Worm (Caenorhabditis elegans) whole organism, young adult: Measurements from ENCODE around the gene F11E6.6.
A peak's percentile ranks its signal among the peaks of the same experiment; 100 is the strongest.

ENCODE experiments used
- B0336.3 ChIP-seq: fragments of 200-800 bp; sonication (Bioruptor generic); IDR thresholded peaks from 2 replicates; pipeline ENCODE4 v1.3.6; 2022; ENCODE audit warnings: missing genetic modification characterization, missing compliant biosample characterization
- C17E4.6 ChIP-seq: fragments of 200-800 bp; sonication (Bioruptor generic); IDR thresholded peaks from 2 replicates; pipeline ENCODE4 v1.3.6; 2022; ENCODE audit warnings: missing genetic modification reagents, missing genetic modification characterization, missing compliant biosample characterization
- D2030.7 ChIP-seq: fragments of 200-800 bp; sonication (Bioruptor generic); IDR thresholded peaks from 2 replicates; pipeline ENCODE4 v1.3.6; 2022; ENCODE audit warnings: missing genetic modification reagents, missing genetic modification characterization, missing compliant biosample characterization
- F10E7.11 ChIP-seq: sonication (generic microtip); optimal IDR thresholded peaks from 2 replicates; lab custom pipeline; 2017; ENCODE audit warnings: mild to moderate bottlenecking, missing genetic modification characterization, moderate library complexity, missing compliant biosample characterization
- F22D6.2 ChIP-seq: sonication (generic microtip); optimal IDR thresholded peaks from 2 replicates; lab custom pipeline; 2016; ENCODE audit warnings: mild to moderate bottlenecking, missing genetic modification characterization, missing compliant biosample characterization
- F33H1.4 ChIP-seq: fragments of 200-800 bp; sonication (Bioruptor generic); IDR thresholded peaks from 2 replicates; pipeline ENCODE4 v1.3.6; 2022; ENCODE audit warnings: missing genetic modification reagents, missing genetic modification characterization, missing compliant biosample characterization
- F37B4.10 ChIP-seq: fragments of 200-800 bp; sonication (Bioruptor generic); IDR thresholded peaks from 2 replicates; pipeline ENCODE4 v1.3.6; 2022; ENCODE audit warnings: missing genetic modification characterization, missing compliant biosample characterization
- F39B2.1 ChIP-seq: fragments of 200-800 bp; sonication (Bioruptor generic); IDR thresholded peaks from 2 replicates; pipeline ENCODE4 v1.3.6; 2022; ENCODE audit warnings: missing genetic modification reagents, missing genetic modification characterization, missing compliant biosample characterization
- F57A8.1 ChIP-seq: fragments of 200-800 bp; sonication (Bioruptor generic); optimal IDR thresholded peaks from 2 replicates; lab custom pipeline; 2018; ENCODE audit warnings: mild to moderate bottlenecking, missing genetic modification characterization, moderate library complexity, missing compliant biosample characterization
- Y53F4B.3 ChIP-seq: fragments of 200-800 bp; sonication (Bioruptor generic); IDR thresholded peaks from 2 replicates; pipeline ENCODE4 v1.3.6; 2022; ENCODE audit warnings: missing genetic modification reagents, missing genetic modification characterization, missing compliant biosample characterization
- Y67H2A.10 ChIP-seq: fragments of 200-800 bp; sonication (Bioruptor generic); conservative IDR thresholded peaks from 2 replicates; pipeline ENCODE4 v1.3.6; 2022; ENCODE audit warnings: missing genetic modification reagents, missing genetic modification characterization, missing compliant biosample characterization
- Y79H2A.3 ChIP-seq: fragments of 200-800 bp; sonication (Bioruptor generic); conservative IDR thresholded peaks from 2 replicates; pipeline ENCODE4 v1.3.6; 2022; ENCODE audit warnings: missing genetic modification reagents, missing genetic modification characterization, missing compliant biosample characterization
- ama-1 ChIP-seq, 3 experiments: fragments of 150-350 bp in 1 of 3; sonication (generic microtip) in 2 of 3; optimal IDR thresholded peaks; 2 replicates each; lab custom pipeline; 2014 to 2018; ENCODE audit warnings: missing biosample characterization in 2 of 3, missing genetic modification characterization in 2 of 3, missing genetic modification reagents in 2 of 3
- attf-3 ChIP-seq: fragments of 200-800 bp; sonication (Bioruptor generic); conservative IDR thresholded peaks from 2 replicates; pipeline ENCODE4 v1.3.6; 2022; ENCODE audit warnings: missing genetic modification reagents, missing genetic modification characterization, missing compliant biosample characterization
- attf-6 ChIP-seq: fragments of 200-800 bp; sonication (Bioruptor generic); IDR thresholded peaks from 2 replicates; pipeline ENCODE4 v1.3.6; 2022; ENCODE audit warnings: missing genetic modification reagents, missing genetic modification characterization, missing compliant biosample characterization
- ccch-3 ChIP-seq: fragments of 200-800 bp; sonication (Bioruptor generic); optimal IDR thresholded peaks from 2 replicates; lab custom pipeline; 2018; ENCODE audit warnings: mild to moderate bottlenecking, missing genetic modification characterization, missing compliant biosample characterization
- ceh-40 ChIP-seq: fragments of 200-800 bp; sonication (Bioruptor generic); IDR thresholded peaks from 2 replicates; pipeline ENCODE4 v1.3.6; 2022; ENCODE audit warnings: missing genetic modification characterization, missing compliant biosample characterization
- chd-7 ChIP-seq: sonication (generic microtip); optimal IDR thresholded peaks from 2 replicates; lab custom pipeline; 2016; ENCODE audit warnings: mild to moderate bottlenecking, missing genetic modification characterization, moderate library complexity, missing compliant biosample characterization
- dpff-1 ChIP-seq: sonication (generic microtip); optimal IDR thresholded peaks from 2 replicates; lab custom pipeline; 2017; ENCODE audit warnings: mild to moderate bottlenecking, missing genetic modification characterization, missing compliant biosample characterization
- fkh-3 ChIP-seq: sonication (generic microtip); optimal IDR thresholded peaks from 2 replicates; lab custom pipeline; 2016; ENCODE audit warnings: mild to moderate bottlenecking, missing genetic modification characterization, missing compliant biosample characterization
- him-1 ChIP-seq: sonication (generic microtip); optimal IDR thresholded peaks from 2 replicates; lab custom pipeline; 2016; ENCODE audit warnings: missing genotype, missing genetic modification reagents, missing genetic modification characterization, missing compliant biosample characterization
- hlh-26 ChIP-seq: fragments of 200-800 bp; sonication (Bioruptor generic); conservative IDR thresholded peaks from 2 replicates; pipeline ENCODE4 v1.3.6; 2022; ENCODE audit warnings: missing genetic modification reagents, missing genetic modification characterization, missing compliant biosample characterization
- hrde-1 ChIP-seq: sonication (generic microtip); optimal IDR thresholded peaks from 2 replicates; lab custom pipeline; 2016; ENCODE audit warnings: missing genetic modification characterization, mild to moderate bottlenecking, missing compliant biosample characterization, moderate library complexity, missing genotype, missing genetic modification reagents, borderline replicate concordance
- lsl-1 ChIP-seq: fragments of 200-800 bp; sonication (Bioruptor generic); optimal IDR thresholded peaks from 2 replicates; lab custom pipeline; 2018; ENCODE audit warnings: mild to moderate bottlenecking, missing genetic modification characterization, moderate library complexity, missing compliant biosample characterization
- madf-10 ChIP-seq: sonication (generic microtip); optimal IDR thresholded peaks from 2 replicates; lab custom pipeline; 2016; ENCODE audit warnings: mild to moderate bottlenecking, missing genetic modification characterization, missing compliant biosample characterization
- madf-8 ChIP-seq: fragments of 200-800 bp; sonication (Bioruptor generic); conservative IDR thresholded peaks from 2 replicates; pipeline ENCODE4 v1.3.6; 2022; ENCODE audit warnings: missing genetic modification reagents, missing genetic modification characterization, missing compliant biosample characterization
- mcd-1 ChIP-seq: fragments of 200-800 bp; sonication (Bioruptor generic); IDR thresholded peaks from 2 replicates; pipeline ENCODE4 v1.3.6; 2022; ENCODE audit warnings: missing genetic modification reagents, missing genetic modification characterization, missing compliant biosample characterization
- nhr-120 ChIP-seq: fragments of 200-800 bp; sonication (Bioruptor generic); IDR thresholded peaks from 2 replicates; pipeline ENCODE4 v1.3.6; 2022; ENCODE audit warnings: missing genetic modification characterization, missing compliant biosample characterization
- nhr-27 ChIP-seq: fragments of 200-800 bp; sonication (Bioruptor generic); optimal IDR thresholded peaks from 2 replicates; lab custom pipeline; 2018; ENCODE audit warnings: mild to moderate bottlenecking, missing genetic modification characterization, moderate library complexity, missing compliant biosample characterization
- nhr-80 ChIP-seq: sonication (generic microtip); optimal IDR thresholded peaks from 2 replicates; lab custom pipeline; 2016; ENCODE audit warnings: missing genetic modification characterization, missing compliant biosample characterization
- nhr-90 ChIP-seq: sonication (generic microtip); optimal IDR thresholded peaks from 2 replicates; lab custom pipeline; 2016; ENCODE audit warnings: missing genotype, mild to moderate bottlenecking, missing genetic modification characterization, missing compliant biosample characterization
- pbrm-1 ChIP-seq: fragments of 200-800 bp; sonication (Bioruptor generic); IDR thresholded peaks from 2 replicates; pipeline ENCODE4 v1.3.6; 2022; ENCODE audit warnings: missing genetic modification reagents, missing genetic modification characterization, missing compliant biosample characterization
- rpc-1 ChIP-seq, 2 experiments: fragments of 150-350 bp in 1 of 2; sonication (generic microtip) in 1 of 2; optimal IDR thresholded peaks; 2 replicates each; lab custom pipeline; 2014 to 2018; ENCODE audit warnings: missing biosample characterization in 1 of 2, missing genetic modification characterization in 1 of 2, missing genetic modification reagents in 1 of 2, missing genotype in 1 of 2
- snpc-1.3 ChIP-seq: sonication (generic microtip); optimal IDR thresholded peaks from 2 replicates; lab custom pipeline; 2017; ENCODE audit warnings: missing genetic modification characterization, mild to moderate bottlenecking, missing compliant biosample characterization, antibody characterized with exemption, moderate library complexity, missing genotype, missing genetic modification reagents; ENCODE audit not compliant: insufficient read depth
- snpc-3.4 ChIP-seq: sonication (generic microtip); optimal IDR thresholded peaks from 2 replicates; lab custom pipeline; 2017; ENCODE audit warnings: missing genetic modification characterization, mild to moderate bottlenecking, missing compliant biosample characterization, antibody characterized with exemption, moderate library complexity, missing genotype, missing genetic modification reagents
- sptf-2 ChIP-seq: fragments of 200-800 bp; sonication (Bioruptor generic); optimal IDR thresholded peaks from 2 replicates; lab custom pipeline; 2018; ENCODE audit warnings: mild to moderate bottlenecking, missing genetic modification characterization, missing compliant biosample characterization
- unc-62 ChIP-seq: fragments of 150-350 bp; optimal IDR thresholded peaks from 2 replicates; lab custom pipeline; 2014; ENCODE audit warnings: missing biosample characterization, missing genetic modification reagents, missing genetic modification characterization
- ztf-25 ChIP-seq: fragments of 200-800 bp; sonication (Bioruptor generic); IDR thresholded peaks from 2 replicates; pipeline ENCODE4 v1.3.6; 2022; ENCODE audit warnings: missing genetic modification reagents, missing genetic modification characterization, missing compliant biosample characterization
- ztf-28 ChIP-seq: fragments of 200-800 bp; sonication (Bioruptor generic); IDR thresholded peaks from 2 replicates; pipeline ENCODE4 v1.3.6; 2022; ENCODE audit warnings: missing genetic modification reagents, missing genetic modification characterization, missing compliant biosample characterization

F11E6.6 gene

ce11 chrIV:17442503-17442902 is 23.3 kb downstream of the F11E6.6 start, which contains the start of gene F11E6.11:
TSS of gene F11E6.11 (plus strand) at chrIV:17442827.
- TF ChIP-seq mcd-1 (GFP tag; lab: Robert Waterston, UW) (no peak), nhr-90 (tag; lab: Kevin White, UChicago) (no peak)
- TF ChIP-seq, all 124 proteins: peak for 0

- TF ChIP-seq ceh-40 (GFP tag; lab: Robert Waterston, UW) (no peak), madf-8 (no peak), unc-62 (no peak), dpff-1 (tag; lab: Kevin White, UChicago) (no peak), F22D6.2 (tag; lab: Kevin White, UChicago) (no peak), madf-10 (tag; lab: Kevin White, UChicago) (no peak), chd-7 (no peak), hlh-26 (no peak), F10E7.11 (tag; lab: Kevin White, UChicago) (no peak), ztf-25 (GFP tag; lab: Robert Waterston, UW) (no peak), F57A8.1 (no peak), hrde-1 (tag; lab: Kevin White, UChicago) (no peak), pbrm-1 (GFP tag; lab: Robert Waterston, UW) (no peak), mcd-1 (GFP tag; lab: Robert Waterston, UW) (no peak), C17E4.6 (GFP tag; lab: Robert Waterston, UW) (no peak), him-1 (tag; lab: Kevin White, UChicago) (no peak), ztf-28 (GFP tag; lab: Robert Waterston, UW) (no peak), F33H1.4 (no peak), attf-6 (no peak), F39B2.1 (no peak)
Measured at ce11 chrIV:17441260-17441659, 24.5 kb downstream of the F11E6.6 start.

- TF ChIP-seq D2030.7 (GFP tag; lab: Robert Waterston, UW) (no peak), rpc-1 (optimal IDR thresholded peaks at IDR 0.05; lab: Kevin White, UChicago) (no peak), rpc-1 (tag; optimal IDR thresholded peaks at IDR 0.05; lab: Kevin White, UChicago) (no peak), snpc-3.4 (tag; lab: Kevin White, UChicago) (no peak), lsl-1 (no peak), snpc-1.3 (tag; lab: Kevin White, UChicago) (no peak), Y67H2A.10 (GFP tag; lab: Robert Waterston, UW) (no peak), nhr-80 (tag; lab: Kevin White, UChicago) (peak; percentile 52)
Measured at ce11 chrIV:17440417-17440816, 25.4 kb downstream of the F11E6.6 start, which contains the start of gene F08A7.1. TSS of gene F08A7.1 (plus strand) at chrIV:17440607.

- TF ChIP-seq B0336.3 (no peak), ccch-3 (GFP tag; lab: Kevin White, UChicago) (no peak)
Measured at ce11 chrIV:17440001-17440400, 25.8 kb downstream of the F11E6.6 start, which contains the start of gene C06A12.19. TSS of gene C06A12.19 (minus strand) at chrIV:17440101.

- TF ChIP-seq attf-3: no peak
- no peak for TF ChIP-seq nhr-80 (tag; lab: Kevin White, UChicago)
- no peak for TF ChIP-seq Y79H2A.3 (GFP tag; lab: Robert Waterston, UW)
- no peak for TF ChIP-seq F37B4.10 (GFP tag; lab: Robert Waterston, UW)
- TF ChIP-seq C17E4.6 (GFP tag; lab: Robert Waterston, UW): no peak
- no peak for TF ChIP-seq fkh-3 (tag; lab: Kevin White, UChicago)
- no peak for TF ChIP-seq nhr-120
- TF ChIP-seq nhr-27 (tag; lab: Kevin White, UChicago): no peak
- no peak for TF ChIP-seq snpc-1.3 (tag; lab: Kevin White, UChicago)
- TF ChIP-seq sptf-2 (GFP tag; lab: Kevin White, UChicago): no peak
- TF ChIP-seq Y53F4B.3 (GFP tag; lab: Robert Waterston, UW): no peak
- no peak for TF ChIP-seq ama-1 (optimal IDR thresholded peaks at IDR 0.05; lab: Kevin White, UChicago)
- TF ChIP-seq ama-1 (GFP tag; optimal IDR thresholded peaks at IDR 0.05; lab: Kevin White, UChicago): no peak
Measured at ce11 chrIV:17437038-17437437, 28.7 kb downstream of the F11E6.6 start, which contains the start of gene C06A12.8. TSS of gene C06A12.8 (plus strand) at chrIV:17437338.
